Fruit fly (Drosophila melanogaster) S2 (cell line): Measurements from ENCODE around the gene Tpst.

ENCODE experiments used
- CG8478 ChIP-seq: fragments of >200 bp; optimal IDR thresholded peaks from 2 replicates; lab custom pipeline; 2018
- CTCF ChIP-seq, 2 experiments: fragments of >200 bp; optimal IDR thresholded peaks; 2 replicates each; lab custom pipeline; 2018

- TF ChIP-seq CTCF (optimal IDR thresholded peaks at IDR 0.05; lab: Kevin White, UChicago) (no peak), CG8478 (no peak)
Measured at dm6 chrX:13604499-13604898, 40.9 kb downstream of the Tpst start.
